Worm (Caenorhabditis elegans) whole organism, mixed stage, embryonic: ENCODE measurements around the gene gars-1.

Source experiments
- blmp-1 ChIP-seq: fragments of 150-350 bp; optimal IDR thresholded peaks from 2 replicates; lab custom pipeline; 2014; ENCODE audit warnings: missing biosample characterization, missing genetic modification characterization
- ceh-39 ChIP-seq: fragments of 150-350 bp; optimal IDR thresholded peaks from 2 replicates; lab custom pipeline; 2014; ENCODE audit warnings: missing biosample characterization, missing genetic modification characterization
- ces-1 ChIP-seq: fragments of 150-350 bp; optimal IDR thresholded peaks from 2 replicates; lab custom pipeline; 2014; ENCODE audit warnings: missing biosample characterization, missing genetic modification reagents, missing genetic modification characterization
- cnd-1 ChIP-seq: fragments of 200-800 bp; sonication (Bioruptor generic); optimal IDR thresholded peaks from 2 replicates; lab custom pipeline; 2018; ENCODE audit warnings: mild to moderate bottlenecking, missing genetic modification characterization, missing compliant biosample characterization
- drap-1 ChIP-seq: fragments of 200-800 bp; sonication (Bioruptor generic); optimal IDR thresholded peaks from 3 replicates; lab custom pipeline; 2018; ENCODE audit warnings: mild to moderate bottlenecking, missing genetic modification characterization, missing compliant biosample characterization
- elt-1 ChIP-seq: sonication (generic microtip); optimal IDR thresholded peaks from 2 replicates; lab custom pipeline; 2017; ENCODE audit warnings: missing genetic modification characterization, mild to moderate bottlenecking, missing compliant biosample characterization, antibody characterized with exemption, moderate library complexity, borderline replicate concordance; ENCODE audit not compliant: insufficient read depth
- flh-1 ChIP-seq: fragments of 200-800 bp; sonication (Bioruptor generic); optimal IDR thresholded peaks from 2 replicates; lab custom pipeline; 2018; ENCODE audit warnings: mild to moderate bottlenecking, missing genetic modification characterization, moderate library complexity, missing compliant biosample characterization
- hlh-1 ChIP-seq: fragments of 150-350 bp; optimal IDR thresholded peaks from 2 replicates; lab custom pipeline; 2014; ENCODE audit warnings: missing biosample characterization, missing genetic modification reagents, missing genetic modification characterization
- lin-32 ChIP-seq: fragments of 200-800 bp; sonication (Bioruptor generic); optimal IDR thresholded peaks from 2 replicates; lab custom pipeline; 2018; ENCODE audit warnings: mild to moderate bottlenecking, missing genetic modification characterization, missing compliant biosample characterization
- lsy-2 ChIP-seq: fragments of 150-350 bp; optimal IDR thresholded peaks from 2 replicates; lab custom pipeline; 2014; ENCODE audit warnings: missing biosample characterization, missing genetic modification characterization
- mab-5 ChIP-seq: fragments of 150-350 bp; optimal IDR thresholded peaks from 2 replicates; lab custom pipeline; 2014; ENCODE audit warnings: missing biosample characterization, missing genetic modification characterization
- mep-1 ChIP-seq: fragments of 150-350 bp; optimal IDR thresholded peaks from 2 replicates; lab custom pipeline; 2017; ENCODE audit warnings: missing biosample characterization, missing genetic modification reagents, missing genetic modification characterization, inconsistent platforms
- nhr-2 ChIP-seq: fragments of 150-350 bp; optimal IDR thresholded peaks from 2 replicates; lab custom pipeline; 2014; ENCODE audit warnings: missing biosample characterization, missing genetic modification characterization
- nhr-237 ChIP-seq: fragments of 150-350 bp; optimal IDR thresholded peaks from 2 replicates; lab custom pipeline; 2014; ENCODE audit warnings: missing biosample characterization, missing genetic modification characterization
- nhr-28 ChIP-seq: fragments of 150-350 bp; optimal IDR thresholded peaks from 2 replicates; lab custom pipeline; 2014; ENCODE audit warnings: missing biosample characterization, missing genetic modification characterization
- nhr-76 ChIP-seq: sonication (generic microtip); optimal IDR thresholded peaks from 2 replicates; lab custom pipeline; 2017; ENCODE audit warnings: missing biosample characterization, missing genetic modification characterization
- pha-4 ChIP-seq: fragments of 150-350 bp; optimal IDR thresholded peaks from 2 replicates; lab custom pipeline; 2018; ENCODE audit warnings: missing biosample characterization, missing genetic modification reagents, missing genetic modification characterization
- sem-2 ChIP-seq: fragments of 200-800 bp; sonication (Bioruptor generic); optimal IDR thresholded peaks from 2 replicates; lab custom pipeline; 2018; ENCODE audit warnings: mild to moderate bottlenecking, missing genetic modification characterization, missing compliant biosample characterization
- snpc-4 ChIP-seq: fragments of 150-350 bp; optimal IDR thresholded peaks from 2 replicates; lab custom pipeline; 2014; ENCODE audit warnings: missing biosample characterization, missing genetic modification characterization
- sptf-1 ChIP-seq: sonication (generic microtip); optimal IDR thresholded peaks from 2 replicates; lab custom pipeline; 2017; ENCODE audit warnings: mild to moderate bottlenecking, missing genetic modification characterization, moderate library complexity, missing compliant biosample characterization
- tbx-8 ChIP-seq: fragments of 200-800 bp; sonication (Bioruptor generic); optimal IDR thresholded peaks from 2 replicates; lab custom pipeline; 2018; ENCODE audit warnings: mild to moderate bottlenecking, missing genetic modification characterization, moderate library complexity, missing compliant biosample characterization
- unc-120 ChIP-seq: sonication (generic microtip); optimal IDR thresholded peaks from 2 replicates; lab custom pipeline; 2017; ENCODE audit warnings: missing genetic modification characterization, missing compliant biosample characterization; ENCODE audit not compliant: poor library complexity, severe bottlenecking
- unc-39 ChIP-seq: fragments of 150-350 bp; optimal IDR thresholded peaks from 2 replicates; lab custom pipeline; 2014; ENCODE audit warnings: missing biosample characterization, missing genetic modification characterization
- unc-62 ChIP-seq: fragments of 150-350 bp; optimal IDR thresholded peaks from 2 replicates; lab custom pipeline; 2014; ENCODE audit warnings: missing biosample characterization, missing genetic modification reagents, missing genetic modification characterization
- ztf-11 ChIP-seq: fragments of 150-350 bp; optimal IDR thresholded peaks from 2 replicates; lab custom pipeline; 2014; ENCODE audit warnings: missing biosample characterization, missing genetic modification characterization

gars-1 gene

ce11 chrIII:5140559-5140958 is 22.9 kb downstream of the gars-1 start:
- peak; percentile 66 for TF ChIP-seq hlh-1
- peak; percentile 49 for TF ChIP-seq unc-62 (GFP tag; lab: Kevin White, UChicago)
- no peak for TF ChIP-seq sptf-1 (tag; lab: Kevin White, UChicago)

- peak; percentile 80 for TF ChIP-seq unc-62 (GFP tag; lab: Kevin White, UChicago)
- peak; percentile 20 for TF ChIP-seq unc-120
- TF ChIP-seq hlh-1: peak; percentile 66
- no peak for TF ChIP-seq lsy-2 (tag; lab: Kevin White, UChicago)
Measured at ce11 chrIII:5139768-5140167, 23.7 kb downstream of the gars-1 start.

DNA sequence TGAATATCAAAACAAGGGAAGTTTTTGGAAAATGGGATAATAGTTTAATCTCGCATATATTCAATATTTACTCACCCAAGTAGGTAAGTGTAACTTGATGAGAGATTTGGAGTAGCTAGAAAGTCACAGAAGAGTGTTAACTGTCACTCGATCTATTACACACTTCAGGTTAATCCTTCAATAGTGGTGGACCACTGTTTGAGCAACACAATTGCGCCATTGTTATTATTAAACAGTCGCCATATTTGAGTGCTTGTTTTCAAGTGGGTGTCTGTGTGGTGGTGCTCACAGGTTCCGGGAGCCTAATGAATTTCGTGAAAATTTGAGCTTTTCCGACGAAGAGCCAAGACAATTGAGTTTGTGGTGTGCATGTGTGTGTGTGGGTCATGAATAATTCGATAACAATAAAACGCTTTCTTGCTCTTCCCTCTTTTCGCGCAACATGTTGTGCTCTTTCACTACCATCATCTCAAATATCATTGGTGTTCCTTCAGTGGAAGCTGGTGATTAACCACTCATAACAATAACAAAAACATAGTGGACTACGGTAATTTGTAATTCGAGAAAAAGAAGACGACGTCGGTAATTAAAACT is 24.4 kb downstream of the gars-1 start:
- TF ChIP-seq lin-32 (no peak), nhr-2 (peak; percentile 52), flh-1 (GFP tag; lab: Kevin White, UChicago) (no peak), ces-1 (GFP tag; lab: Kevin White, UChicago) (peak; percentile 89), mep-1 (tag; lab: Kevin White, UChicago) (no peak), lsy-2 (tag; lab: Kevin White, UChicago) (no peak), ztf-11 (tag; lab: Kevin White, UChicago) (no peak), pha-4 (tag; lab: Kevin White, UChicago) (no peak), sptf-1 (tag; lab: Kevin White, UChicago) (no peak)

DNA sequence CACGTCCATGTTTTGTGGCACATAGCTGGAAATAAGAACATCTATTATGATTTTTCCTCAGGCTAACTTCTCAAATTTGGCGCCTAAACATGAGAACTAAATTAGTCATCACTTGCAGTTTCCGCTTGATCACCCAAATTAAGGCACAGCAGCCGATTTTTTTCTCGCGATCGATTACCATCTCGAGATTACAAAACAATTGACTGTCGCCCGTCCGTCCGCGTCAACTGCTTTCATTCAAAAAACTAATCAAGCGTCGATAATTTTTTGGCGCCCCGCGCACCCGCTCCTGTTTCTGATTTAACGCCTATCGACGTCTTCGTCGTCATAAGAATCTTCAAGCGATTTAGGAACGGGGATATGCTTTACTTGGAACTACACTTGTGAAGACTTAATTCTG is 25.7 kb downstream of the gars-1 start:
- no peak for TF ChIP-seq unc-39

- no peak for TF ChIP-seq unc-39
- no peak for TF ChIP-seq lsy-2 (tag; lab: Kevin White, UChicago)
- no peak for TF ChIP-seq pha-4 (tag; lab: Kevin White, UChicago)
- no peak for TF ChIP-seq ztf-11 (tag; lab: Kevin White, UChicago)
- no peak for TF ChIP-seq snpc-4 (tag; lab: Kevin White, UChicago)
- no peak for TF ChIP-seq nhr-28 (tag; lab: Kevin White, UChicago)
- no peak for TF ChIP-seq lin-32
- TF ChIP-seq elt-1: no peak
- TF ChIP-seq flh-1 (GFP tag; lab: Kevin White, UChicago): no peak
Measured at ce11 chrIII:5137099-5137498, 26.3 kb downstream of the gars-1 start.

- TF ChIP-seq ztf-11 (tag; lab: Kevin White, UChicago) (no peak), lsy-2 (tag; lab: Kevin White, UChicago) (peak; percentile 55), unc-120 (peak; percentile 6), sem-2 (GFP tag; lab: Kevin White, UChicago) (no peak), mab-5 (no peak), blmp-1 (no peak), hlh-1 (no peak)
- TF ChIP-seq, all 35 proteins: peak for 2
Measured at ce11 chrIII:5136033-5136597, 27.3 kb downstream of the gars-1 start, which contains the start of gene tbx-2. TSS of gene tbx-2 (minus strand) at chrIII:5136296.

DNA sequence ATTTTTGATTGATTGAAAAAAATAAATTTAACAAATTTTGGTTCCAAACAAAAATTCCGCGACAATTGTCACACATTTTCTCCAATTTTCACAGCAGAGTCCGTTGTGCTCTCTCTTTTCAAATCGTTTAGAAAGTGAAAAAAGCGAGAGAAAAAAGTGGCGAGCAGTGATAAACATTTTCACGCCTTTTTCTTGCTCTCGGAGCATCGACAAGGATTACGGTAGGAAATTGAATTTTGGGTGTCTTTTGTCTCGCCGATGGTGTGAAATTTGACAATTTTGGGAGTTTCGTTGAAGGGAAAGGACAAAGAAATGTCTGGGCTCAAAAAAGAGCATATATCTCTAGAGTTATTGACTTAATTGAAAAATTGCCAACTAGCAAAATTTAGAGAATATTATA is 28.9 kb downstream of the gars-1 start:
- no peak for TF ChIP-seq nhr-237 (tag; lab: Kevin White, UChicago)
- TF ChIP-seq nhr-76 (tag; lab: Kevin White, UChicago): no peak
- TF ChIP-seq lsy-2 (tag; lab: Kevin White, UChicago): no peak
- TF ChIP-seq cnd-1: no peak
- TF ChIP-seq nhr-2: no peak
- TF ChIP-seq drap-1 (GFP tag; lab: Kevin White, UChicago): no peak
- no peak for TF ChIP-seq mab-5
- TF ChIP-seq hlh-1: no peak
- TF ChIP-seq tbx-8 (GFP tag; lab: Kevin White, UChicago): no peak
- TF ChIP-seq elt-1: no peak
- TF ChIP-seq ces-1 (GFP tag; lab: Kevin White, UChicago): no peak
- TF ChIP-seq ztf-11 (tag; lab: Kevin White, UChicago): no peak
- no peak for TF ChIP-seq ceh-39 (tag; lab: Kevin White, UChicago)
